Fruit fly (Drosophila melanogaster) whole organism, embryonic: ENCODE results near the gene CG11409.
A peak's percentile ranks its signal among the peaks of the same experiment; 100 is the strongest.

Experiments
- CG10565 ChIP-seq: fragments of 200-800 bp; sonication (Bioruptor generic); optimal IDR thresholded peaks from 3 replicates; lab custom pipeline; 2016; ENCODE audit warnings: missing biosample characterization, mild to moderate bottlenecking, missing genetic modification characterization
- CG13775 ChIP-seq: fragments of 200-800 bp; sonication (Bioruptor generic); optimal IDR thresholded peaks from 3 replicates; lab custom pipeline; 2017; ENCODE audit warnings: missing biosample characterization, mild to moderate bottlenecking, missing genetic modification characterization
- CG14014 ChIP-seq: fragments of 200-800 bp; sonication (Bioruptor generic); IDR thresholded peaks from 2 replicates; pipeline ENCODE4 v1.3.6; 2022; ENCODE audit warnings: missing biosample characterization, missing genetic modification characterization
- CG14860 ChIP-seq: fragments of 200-800 bp; sonication (Bioruptor generic); IDR thresholded peaks from 3 replicates; pipeline ENCODE4 v1.3.6; 2022; ENCODE audit warnings: missing biosample characterization, missing genetic modification characterization; ENCODE audit not compliant: partially characterized antibody
- CG17359 ChIP-seq: fragments of 200-800 bp; sonication (Bioruptor generic); optimal IDR thresholded peaks from 3 replicates; lab custom pipeline; 2018; ENCODE audit warnings: missing biosample characterization, mild to moderate bottlenecking, missing genetic modification characterization, moderate library complexity
- CG2116 ChIP-seq: fragments of 200-800 bp; sonication (Bioruptor generic); optimal IDR thresholded peaks from 3 replicates; lab custom pipeline; 2018; ENCODE audit warnings: missing biosample characterization, mild to moderate bottlenecking, missing genetic modification characterization
- CG2120 ChIP-seq: fragments of 200-800 bp; sonication (Bioruptor generic); optimal IDR thresholded peaks from 3 replicates; lab custom pipeline; 2016; ENCODE audit warnings: missing biosample characterization, missing genetic modification characterization
- CG2889 ChIP-seq: fragments of 200-800 bp; sonication (Bioruptor generic); IDR thresholded peaks from 3 replicates; pipeline ENCODE4 v1.3.6; 2022; ENCODE audit warnings: missing biosample characterization, missing genetic modification characterization
- CG33213 ChIP-seq: fragments of 200-800 bp; sonication (Bioruptor generic); optimal IDR thresholded peaks from 3 replicates; lab custom pipeline; 2016; ENCODE audit warnings: missing biosample characterization, missing genetic modification characterization
- CG3847 ChIP-seq: fragments of 200-800 bp; sonication (Bioruptor generic); IDR thresholded peaks from 2 replicates; pipeline ENCODE4 v1.3.6; 2022; ENCODE audit warnings: missing biosample characterization, missing genetic modification characterization
- CG4404 ChIP-seq: fragments of 200-800 bp; sonication (Bioruptor generic); IDR thresholded peaks from 2 replicates; pipeline ENCODE4 v1.3.6; 2022; ENCODE audit warnings: missing biosample characterization, missing genetic modification characterization
- CG4424 ChIP-seq: fragments of 200-800 bp; sonication (Bioruptor generic); optimal IDR thresholded peaks from 3 replicates; lab custom pipeline; 2016; ENCODE audit warnings: missing biosample characterization, missing genetic modification characterization
- CG4707 ChIP-seq: fragments of 200-800 bp; sonication (Bioruptor generic); optimal IDR thresholded peaks from 2 replicates; lab custom pipeline; 2018; ENCODE audit warnings: missing biosample characterization, mild to moderate bottlenecking, missing genetic modification characterization, moderate library complexity
- CG6254 ChIP-seq: fragments of 200-800 bp; sonication (Bioruptor generic); optimal IDR thresholded peaks from 3 replicates; lab custom pipeline; 2017; ENCODE audit warnings: mild to moderate bottlenecking, missing biosample characterization, missing genetic modification reagents, missing genetic modification characterization
- CG8944 ChIP-seq: fragments of 200-800 bp; sonication (Bioruptor generic); optimal IDR thresholded peaks from 3 replicates; lab custom pipeline; 2016; ENCODE audit warnings: missing biosample characterization, missing genetic modification characterization
- CG9609 ChIP-seq: fragments of 200-800 bp; sonication (Bioruptor generic); optimal IDR thresholded peaks from 3 replicates; lab custom pipeline; 2016; ENCODE audit warnings: missing biosample characterization, missing genetic modification characterization
- D19B ChIP-seq: fragments of 200-800 bp; sonication (Bioruptor generic); optimal IDR thresholded peaks from 2 replicates; lab custom pipeline; 2017; ENCODE audit warnings: missing biosample characterization, mild to moderate bottlenecking, missing genetic modification characterization
- Elba2 ChIP-seq: fragments of 200-800 bp; sonication (Bioruptor generic); optimal IDR thresholded peaks from 3 replicates; lab custom pipeline; 2016; ENCODE audit warnings: missing biosample characterization, missing genetic modification characterization
- HLH54F ChIP-seq: fragments of 200-800 bp; sonication (Bioruptor generic); optimal IDR thresholded peaks from 3 replicates; lab custom pipeline; 2016; ENCODE audit warnings: missing biosample characterization, missing genetic modification characterization
- Hmr ChIP-seq: fragments of 200-800 bp; sonication (Bioruptor generic); optimal IDR thresholded peaks from 3 replicates; lab custom pipeline; 2017; ENCODE audit warnings: mild to moderate bottlenecking, missing biosample characterization, missing genetic modification reagents, missing genetic modification characterization
- Poxn ChIP-seq: fragments of 200-800 bp; sonication (Bioruptor generic); IDR thresholded peaks from 2 replicates; pipeline ENCODE4 v1.3.6; 2022; ENCODE audit warnings: missing biosample characterization, missing genetic modification characterization
- Rx ChIP-seq: fragments of 200-800 bp; sonication (Bioruptor generic); IDR thresholded peaks from 2 replicates; pipeline ENCODE4 v1.3.6; 2022; ENCODE audit warnings: missing biosample characterization, missing genetic modification characterization
- Trl ChIP-seq, 3 experiments: fragments of >200 bp in 2 of 3; fragments of 200-800 bp in 1 of 3; sonication (Bioruptor generic) in 1 of 3; optimal IDR thresholded peaks; 2 replicates in 1 of 3; 3 replicates in 2 of 3; lab custom pipeline; 2016 to 2017; ENCODE audit warnings: missing biosample characterization in 1 of 3, missing genetic modification characterization in 1 of 3
- ab ChIP-seq: fragments of 200-800 bp; sonication (Bioruptor generic); optimal IDR thresholded peaks from 2 replicates; lab custom pipeline; 2016; ENCODE audit warnings: missing biosample characterization, missing genetic modification characterization
- ase ChIP-seq: fragments of 200-800 bp; sonication (Bioruptor generic); IDR thresholded peaks from 3 replicates; pipeline ENCODE4 v1.3.6; 2022; ENCODE audit warnings: missing biosample characterization, missing genetic modification characterization
- ash1 ChIP-seq: fragments of 200-800 bp; sonication (Bioruptor generic); optimal IDR thresholded peaks from 2 replicates; lab custom pipeline; 2018; ENCODE audit warnings: missing biosample characterization, mild to moderate bottlenecking, missing genetic modification characterization
- ato ChIP-seq: fragments of 200-800 bp; sonication (Bioruptor generic); IDR thresholded peaks from 2 replicates; pipeline ENCODE4 v1.3.6; 2022; ENCODE audit warnings: missing biosample characterization, missing genetic modification characterization; ENCODE audit not compliant: partially characterized antibody
- az2 ChIP-seq: fragments of 200-800 bp; sonication (Bioruptor generic); optimal IDR thresholded peaks from 3 replicates; lab custom pipeline; 2016; ENCODE audit warnings: missing biosample characterization, missing genetic modification characterization
- chn ChIP-seq: fragments of 200-800 bp; sonication (Bioruptor generic); optimal IDR thresholded peaks from 2 replicates; lab custom pipeline; 2016; ENCODE audit warnings: missing biosample characterization, missing genetic modification characterization
- cwo ChIP-seq: fragments of 200-800 bp; sonication (Bioruptor generic); optimal IDR thresholded peaks from 3 replicates; lab custom pipeline; 2017; ENCODE audit warnings: missing biosample characterization, missing genetic modification characterization, mild to moderate bottlenecking, moderate library complexity, missing genetic modification reagents
- dan ChIP-seq: fragments of 200-800 bp; sonication (Bioruptor generic); IDR thresholded peaks from 2 replicates; pipeline ENCODE4 v1.3.6; 2022; ENCODE audit warnings: missing biosample characterization, missing genetic modification characterization
- ems ChIP-seq: fragments of 200-800 bp; sonication (Bioruptor generic); optimal IDR thresholded peaks from 3 replicates; lab custom pipeline; 2016; ENCODE audit warnings: missing biosample characterization, missing genetic modification characterization
- fd102C ChIP-seq: fragments of 200-800 bp; sonication (Bioruptor generic); optimal IDR thresholded peaks from 2 replicates; lab custom pipeline; 2018; ENCODE audit warnings: missing biosample characterization, mild to moderate bottlenecking, missing genetic modification characterization, moderate library complexity
- gsb ChIP-seq: fragments of 200-800 bp; sonication (Bioruptor generic); IDR thresholded peaks from 2 replicates; pipeline ENCODE4 v1.3.6; 2022; ENCODE audit warnings: missing biosample characterization, missing genetic modification characterization
- kni ChIP-seq: fragments of 200-800 bp; sonication (Bioruptor generic); optimal IDR thresholded peaks from 3 replicates; lab custom pipeline; 2017; ENCODE audit warnings: mild to moderate bottlenecking, missing biosample characterization, missing genetic modification reagents, missing genetic modification characterization
- lab ChIP-seq: fragments of 200-800 bp; sonication (Bioruptor generic); optimal IDR thresholded peaks from 3 replicates; lab custom pipeline; 2017; ENCODE audit warnings: missing biosample characterization, missing genetic modification characterization, mild to moderate bottlenecking, moderate library complexity, missing genetic modification reagents
- lola ChIP-seq, 3 experiments: fragments of >200 bp in 2 of 3; fragments of 200-800 bp in 1 of 3; sonication (Bioruptor generic) in 1 of 3; optimal IDR thresholded peaks; 2 replicates each; lab custom pipeline; 2017 to 2019; ENCODE audit warnings: missing biosample characterization in 3 of 3, missing genetic modification characterization in 3 of 3, mild to moderate bottlenecking in 1 of 3, moderate library complexity in 1 of 3
- lov ChIP-seq, 2 experiments: fragments of 200-800 bp in 1 of 2; fragments of >200 bp in 1 of 2; sonication (Bioruptor generic) in 1 of 2; IDR thresholded peaks in 1 of 2; optimal IDR thresholded peaks in 1 of 2; 2 replicates in 1 of 2; 3 replicates in 1 of 2; pipeline versions ENCODE4 v1.3.6 to Lab custom; 2017 to 2022; ENCODE audit warnings: missing biosample characterization in 1 of 2, missing genetic modification characterization in 1 of 2
- nerfin-1 ChIP-seq: fragments of 200-800 bp; sonication (Bioruptor generic); optimal IDR thresholded peaks from 3 replicates; lab custom pipeline; 2019; ENCODE audit warnings: missing biosample characterization, mild to moderate bottlenecking, missing genetic modification characterization, moderate library complexity
- odd ChIP-seq: fragments of 200-800 bp; sonication (Bioruptor generic); optimal IDR thresholded peaks from 2 replicates; lab custom pipeline; 2017; ENCODE audit warnings: missing biosample characterization, mild to moderate bottlenecking, missing genetic modification characterization
- otp ChIP-seq: fragments of 200-800 bp; sonication (Bioruptor generic); IDR thresholded peaks from 3 replicates; pipeline ENCODE4, ENCODE4 v1.3.6; 2022; ENCODE audit warnings: missing biosample characterization, missing genetic modification characterization
- peb ChIP-seq: fragments of 200-800 bp; sonication (Bioruptor generic); IDR thresholded peaks from 2 replicates; pipeline ENCODE4 v1.3.6; 2022; ENCODE audit warnings: missing biosample characterization, missing genetic modification characterization
- run ChIP-seq: fragments of 200-800 bp; sonication (Bioruptor generic); optimal IDR thresholded peaks from 3 replicates; lab custom pipeline; 2018; ENCODE audit warnings: missing biosample characterization, mild to moderate bottlenecking, missing genetic modification characterization
- slou ChIP-seq: fragments of 200-800 bp; sonication (Bioruptor generic); optimal IDR thresholded peaks from 3 replicates; lab custom pipeline; 2016; ENCODE audit warnings: missing biosample characterization, missing genetic modification characterization
- sna ChIP-seq: fragments of 200-800 bp; sonication (Bioruptor generic); IDR thresholded peaks from 2 replicates; pipeline ENCODE4 v1.3.6; 2022; ENCODE audit warnings: missing biosample characterization, missing genetic modification characterization; ENCODE audit not compliant: partially characterized antibody
- so ChIP-seq: fragments of 200-800 bp; sonication (Bioruptor generic); IDR thresholded peaks from 3 replicates; pipeline ENCODE4 v1.3.6; 2022; ENCODE audit warnings: missing biosample characterization, missing genetic modification characterization
- ssp ChIP-seq: fragments of 200-800 bp; sonication (Bioruptor generic); IDR thresholded peaks from 2 replicates; pipeline ENCODE4 v1.3.6; 2022; ENCODE audit warnings: missing biosample characterization, missing genetic modification characterization
- tll ChIP-seq, 2 experiments: fragments of 200-800 bp in 1 of 2; fragments of >200 bp in 1 of 2; sonication (Bioruptor generic) in 1 of 2; optimal IDR thresholded peaks; 2 replicates each; lab custom pipeline; 2017 to 2019; ENCODE audit warnings: missing biosample characterization in 2 of 2, missing genetic modification characterization in 2 of 2, mild to moderate bottlenecking in 1 of 2, moderate library complexity in 1 of 2
- twi ChIP-seq: fragments of 200-800 bp; optimal IDR thresholded peaks from 2 replicates; lab custom pipeline; 2019; ENCODE audit warnings: missing biosample characterization, mild to moderate bottlenecking, missing genetic modification characterization, moderate library complexity
- wdn ChIP-seq: fragments of 200-800 bp; sonication (Bioruptor generic); IDR thresholded peaks from 2 replicates; pipeline ENCODE4 v1.3.6; 2022; ENCODE audit warnings: missing biosample characterization, missing genetic modification characterization

The CG11409 gene

DNA sequence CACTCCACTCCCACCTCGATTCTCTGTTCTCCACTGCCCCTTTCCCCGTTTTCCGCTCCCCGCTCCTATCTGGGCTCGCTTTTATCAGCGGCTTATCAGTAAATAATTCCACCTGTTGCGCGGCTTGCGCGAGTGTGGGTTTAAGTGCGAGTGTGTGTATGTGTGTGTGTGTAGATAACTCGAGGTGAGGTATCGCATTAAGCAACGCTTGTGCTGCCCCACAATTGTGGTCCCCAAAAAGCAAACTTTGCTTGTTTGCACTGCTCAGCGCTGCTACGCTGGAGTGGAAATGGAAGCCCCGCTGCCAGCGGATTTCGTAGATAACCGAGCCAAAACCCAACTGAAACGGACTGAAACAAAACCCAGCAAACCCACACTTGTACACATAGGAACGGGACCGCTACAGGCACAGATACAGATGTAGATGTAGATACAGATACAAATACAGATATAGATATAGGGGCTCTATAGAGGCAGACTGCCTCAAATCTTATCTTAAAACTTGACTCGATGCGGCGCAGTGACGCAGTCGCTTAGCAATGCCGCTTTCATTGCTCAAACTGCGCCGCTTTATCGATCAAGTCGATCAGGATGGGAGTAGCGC, 45.9 kb upstream of the CG11409 start (continued):
- no peak for TF ChIP-seq peb (GFP tag; lab: Robert Waterston, UW)
- no peak for TF ChIP-seq CG4707 (GFP tag; lab: Kevin White, UChicago)
- no peak for TF ChIP-seq ab (GFP tag; lab: Kevin White, UChicago)
- TF ChIP-seq ato (GFP tag; lab: Robert Waterston, UW): no peak
- no peak for TF ChIP-seq CG10565
- TF ChIP-seq tll (GFP tag; optimal IDR thresholded peaks at IDR 0.05; lab: Kevin White, UChicago): no peak
- TF ChIP-seq kni (GFP tag; lab: Kevin White, UChicago): peak; percentile 76
- TF ChIP-seq ssp (GFP tag; lab: Robert Waterston, UW): no peak
- TF ChIP-seq CG17359 (tag; lab: Kevin White, UChicago): peak; percentile 2
- no peak for TF ChIP-seq CG4404 (GFP tag; lab: Robert Waterston, UW)
- no peak for TF ChIP-seq CG13775 (GFP tag; lab: Kevin White, UChicago)
- TF ChIP-seq CG2889: no peak
- no peak for TF ChIP-seq Rx
- no peak for TF ChIP-seq so (GFP tag; lab: Robert Waterston, UW)
- no peak for TF ChIP-seq CG14014 (GFP tag; lab: Robert Waterston, UW)
- no peak for TF ChIP-seq D19B (GFP tag; lab: Kevin White, UChicago)
- no peak for TF ChIP-seq chn (GFP tag; lab: Kevin White, UChicago)
- TF ChIP-seq CG33213 (GFP tag; lab: Kevin White, UChicago): no peak
- TF ChIP-seq run (tag; lab: Kevin White, UChicago): peak; percentile 0
- no peak for TF ChIP-seq Elba2
- TF ChIP-seq lab (GFP tag; lab: Kevin White, UChicago): peak; percentile 51
- no peak for TF ChIP-seq fd102C (GFP tag; lab: Kevin White, UChicago)
- no peak for TF ChIP-seq ems (GFP tag; lab: Kevin White, UChicago)
- no peak for TF ChIP-seq sna (GFP tag; lab: Robert Waterston, UW)
- TF ChIP-seq twi (tag; lab: Kevin White, UChicago): peak; percentile 50
- TF ChIP-seq dan: no peak
- peak; percentile 31 for TF ChIP-seq Hmr
- no peak for TF ChIP-seq CG9609 (GFP tag; lab: Kevin White, UChicago)
- no peak for TF ChIP-seq wdn (GFP tag; lab: Robert Waterston, UW)
- no peak for TF ChIP-seq CG2120 (GFP tag; lab: Kevin White, UChicago)
- TF ChIP-seq ase (GFP tag; lab: Robert Waterston, UW): no peak
- no peak for TF ChIP-seq odd (GFP tag; lab: Kevin White, UChicago)
- TF ChIP-seq gsb (GFP tag; lab: Robert Waterston, UW): no peak
- no peak for TF ChIP-seq az2 (GFP tag; lab: Kevin White, UChicago)
- no peak for TF ChIP-seq lov (optimal IDR thresholded peaks at IDR 0.05; lab: Kevin White, UChicago)
- TF ChIP-seq lov (GFP tag; IDR thresholded peaks at IDR 0.05; lab: Robert Waterston, UW): no peak
- no peak for TF ChIP-seq CG4424 (GFP tag; lab: Kevin White, UChicago)
- no peak for TF ChIP-seq slou
- TF ChIP-seq Poxn (GFP tag; lab: Robert Waterston, UW): no peak
- TF ChIP-seq ash1 (GFP tag; lab: Kevin White, UChicago): no peak
- no peak for TF ChIP-seq CG14860 (GFP tag; lab: Robert Waterston, UW)
- TF ChIP-seq otp (GFP tag; lab: Robert Waterston, UW): no peak
- no peak for TF ChIP-seq CG3847 (GFP tag; lab: Robert Waterston, UW)
- TF ChIP-seq cwo (GFP tag; lab: Kevin White, UChicago): no peak
- no peak for TF ChIP-seq CG2116 (GFP tag; lab: Kevin White, UChicago)
- no peak for TF ChIP-seq CG6254
- no peak for TF ChIP-seq Trl (optimal IDR thresholded peaks at IDR 0.05; lab: Kevin White, UChicago)
- TF ChIP-seq Trl (GFP tag; optimal IDR thresholded peaks at IDR 0.05; lab: Kevin White, UChicago): no peak
- TF ChIP-seq CG8944 (GFP tag; lab: Kevin White, UChicago): no peak
- TF ChIP-seq HLH54F: no peak
- no peak for TF ChIP-seq nerfin-1
- TF ChIP-seq lola (GFP tag; optimal IDR thresholded peaks at IDR 0.05; lab: Kevin White, UChicago): no peak
